Worm (Caenorhabditis elegans) whole organism, L1 larva: Measurements from ENCODE around the gene ZK1320.3.
A peak's percentile ranks its signal among the peaks of the same experiment; 100 is the strongest.

Source experiments
- C16A3.4 ChIP-seq: fragments of 150-350 bp; optimal IDR thresholded peaks from 2 replicates; lab custom pipeline; 2014; ENCODE audit warnings: missing biosample characterization, missing genetic modification characterization
- aha-1 ChIP-seq: fragments of 150-350 bp; optimal IDR thresholded peaks from 2 replicates; lab custom pipeline; 2014; ENCODE audit warnings: missing biosample characterization, missing genetic modification characterization
- alr-1 ChIP-seq: fragments of 200-800 bp; sonication (Bioruptor generic); optimal IDR thresholded peaks from 2 replicates; lab custom pipeline; 2018; ENCODE audit warnings: borderline replicate concordance, mild to moderate bottlenecking, missing genetic modification characterization, missing compliant biosample characterization
- aly-2 ChIP-seq: fragments of 150-350 bp; optimal IDR thresholded peaks from 2 replicates; lab custom pipeline; 2014; ENCODE audit warnings: missing biosample characterization, missing genetic modification characterization
- ama-1 ChIP-seq: fragments of 150-350 bp; optimal IDR thresholded peaks from 2 replicates; lab custom pipeline; 2014
- blmp-1 ChIP-seq: fragments of 150-350 bp; optimal IDR thresholded peaks from 2 replicates; lab custom pipeline; 2014; ENCODE audit warnings: missing biosample characterization, missing genetic modification characterization
- ceh-63 ChIP-seq: fragments of 200-800 bp; sonication (Bioruptor generic); optimal IDR thresholded peaks from 2 replicates; lab custom pipeline; 2018; ENCODE audit warnings: mild to moderate bottlenecking, missing genetic modification characterization, missing compliant biosample characterization
- ceh-8 ChIP-seq: fragments of 200-800 bp; sonication (Bioruptor generic); optimal IDR thresholded peaks from 2 replicates; lab custom pipeline; 2018; ENCODE audit warnings: mild to moderate bottlenecking, missing genetic modification characterization, moderate library complexity, missing compliant biosample characterization
- ceh-82 ChIP-seq, 3 experiments: fragments of 150-350 bp in 1 of 3; sonication (generic microtip) in 2 of 3; optimal IDR thresholded peaks; 2 replicates each; lab custom pipeline; 2014 to 2017; ENCODE audit warnings: missing biosample characterization in 3 of 3, missing genetic modification characterization in 3 of 3
- ces-1 ChIP-seq: fragments of 150-350 bp; optimal IDR thresholded peaks from 2 replicates; lab custom pipeline; 2014; ENCODE audit warnings: missing biosample characterization, missing genetic modification reagents, missing genetic modification characterization
- dpl-1 ChIP-seq, 3 experiments: fragments of 150-350 bp in 2 of 3; sonication (generic microtip) in 1 of 3; optimal IDR thresholded peaks; 2 replicates each; lab custom pipeline; 2014 to 2017; ENCODE audit warnings: missing biosample characterization in 3 of 3, missing genetic modification characterization in 3 of 3, missing genetic modification reagents in 3 of 3
- dsc-1 ChIP-seq: sonication (generic microtip); optimal IDR thresholded peaks from 2 replicates; lab custom pipeline; 2016; ENCODE audit warnings: mild to moderate bottlenecking, missing genetic modification characterization, missing compliant biosample characterization
- efl-1 ChIP-seq, 4 experiments: fragments of 150-350 bp; optimal IDR thresholded peaks in 3 of 4; peaks in 1 of 4; 1 replicate in 1 of 4; 2 replicates in 3 of 4; lab custom pipeline; 2014; ENCODE audit warnings: missing biosample characterization in 2 of 4, missing genetic modification characterization in 2 of 4, missing genetic modification reagents in 2 of 4
- egl-27 ChIP-seq, 2 experiments: fragments of 150-350 bp in 1 of 2; sonication (generic microtip); optimal IDR thresholded peaks; 3 replicates each; lab custom pipeline; 2017 to 2018; ENCODE audit warnings: missing biosample characterization in 2 of 2, missing genetic modification characterization in 2 of 2, missing genetic modification reagents in 2 of 2
- elt-3 ChIP-seq, 6 experiments: fragments of 150-350 bp in 1 of 6; sonication (generic microtip); optimal IDR thresholded peaks; 2 replicates each; lab custom pipeline; 2017 to 2018; ENCODE audit warnings: missing biosample characterization in 6 of 6, missing genetic modification characterization in 6 of 6, inconsistent platforms in 1 of 6
- fkh-8 ChIP-seq: sonication (generic microtip); optimal IDR thresholded peaks from 2 replicates; lab custom pipeline; 2016; ENCODE audit warnings: mild to moderate bottlenecking, missing genetic modification characterization, missing compliant biosample characterization
- fos-1 ChIP-seq: fragments of 150-350 bp; optimal IDR thresholded peaks from 2 replicates; lab custom pipeline; 2014; ENCODE audit warnings: missing biosample characterization, missing genetic modification characterization
- grh-1 ChIP-seq: fragments of 200-800 bp; sonication (Bioruptor generic); IDR thresholded peaks from 2 replicates; pipeline ENCODE4 v1.3.6; 2022; ENCODE audit warnings: missing genetic modification reagents, missing genetic modification characterization, missing compliant biosample characterization
- hlh-17 ChIP-seq: fragments of 200-800 bp; sonication (Bioruptor generic); optimal IDR thresholded peaks from 2 replicates; lab custom pipeline; 2018; ENCODE audit warnings: missing genetic modification characterization, mild to moderate bottlenecking, missing compliant biosample characterization, moderate library complexity, borderline replicate concordance
- isw-1 ChIP-seq: fragments of 200-800 bp; sonication (Bioruptor generic); IDR thresholded peaks from 2 replicates; pipeline ENCODE4 v1.3.6; 2022; ENCODE audit warnings: missing genetic modification characterization, missing compliant biosample characterization
- jun-1 ChIP-seq: fragments of 150-350 bp; optimal IDR thresholded peaks from 2 replicates; lab custom pipeline; 2014; ENCODE audit warnings: missing biosample characterization, missing genetic modification reagents, missing genetic modification characterization
- lin-13 ChIP-seq: fragments of 150-350 bp; optimal IDR thresholded peaks from 2 replicates; lab custom pipeline; 2014; ENCODE audit warnings: missing biosample characterization, missing genetic modification reagents, missing genetic modification characterization
- lin-15B ChIP-seq: fragments of 150-350 bp; sonication (generic microtip); optimal IDR thresholded peaks from 3 replicates; lab custom pipeline; 2014; ENCODE audit warnings: missing biosample characterization, missing genetic modification characterization
- lin-35 ChIP-seq, 2 experiments: fragments of 150-350 bp; optimal IDR thresholded peaks; 2 replicates each; lab custom pipeline; 2014; ENCODE audit warnings: missing biosample characterization in 2 of 2, missing genetic modification characterization in 2 of 2, missing genetic modification reagents in 2 of 2
- lin-39 ChIP-seq: fragments of 150-350 bp; optimal IDR thresholded peaks from 2 replicates; lab custom pipeline; 2014; ENCODE audit warnings: missing biosample characterization, missing genetic modification reagents, missing genetic modification characterization
- lsy-2 ChIP-seq, 2 experiments: fragments of 150-350 bp; optimal IDR thresholded peaks; 2 replicates each; lab custom pipeline; 2014; ENCODE audit warnings: missing biosample characterization in 2 of 2, missing genetic modification characterization in 2 of 2
- mab-9 ChIP-seq: fragments of 200-800 bp; sonication (Bioruptor generic); IDR thresholded peaks from 2 replicates; pipeline ENCODE4 v1.3.6; 2022; ENCODE audit warnings: missing genetic modification reagents, missing genetic modification characterization, missing compliant biosample characterization
- mep-1 ChIP-seq: fragments of 150-350 bp; optimal IDR thresholded peaks from 2 replicates; lab custom pipeline; 2014; ENCODE audit warnings: missing biosample characterization, missing genetic modification characterization
- nhr-237 ChIP-seq: fragments of 150-350 bp; optimal IDR thresholded peaks from 2 replicates; lab custom pipeline; 2014; ENCODE audit warnings: missing biosample characterization, missing genetic modification characterization
- nhr-28 ChIP-seq: fragments of 150-350 bp; optimal IDR thresholded peaks from 2 replicates; lab custom pipeline; 2014; ENCODE audit warnings: missing biosample characterization, missing genetic modification characterization
- nhr-47 ChIP-seq: sonication (generic microtip); optimal IDR thresholded peaks from 2 replicates; lab custom pipeline; 2016; ENCODE audit warnings: mild to moderate bottlenecking, missing genetic modification characterization, moderate library complexity, missing compliant biosample characterization
- nhr-71 ChIP-seq: sonication (generic microtip); optimal IDR thresholded peaks from 2 replicates; lab custom pipeline; 2016; ENCODE audit warnings: mild to moderate bottlenecking, missing genetic modification characterization, moderate library complexity, missing compliant biosample characterization
- nhr-84 ChIP-seq: sonication (generic microtip); optimal IDR thresholded peaks from 2 replicates; lab custom pipeline; 2017; ENCODE audit warnings: missing biosample characterization, missing genetic modification characterization
- nhr-85 ChIP-seq: sonication (generic microtip); peaks from one replicate; lab custom pipeline; 2016; ENCODE audit warnings: missing genetic modification characterization, inconsistent platforms, missing compliant biosample characterization
- pag-3 ChIP-seq: sonication (generic microtip); optimal IDR thresholded peaks from 2 replicates; lab custom pipeline; 2017; ENCODE audit warnings: missing genetic modification characterization, mild to moderate bottlenecking, missing compliant biosample characterization, antibody characterized with exemption, borderline replicate concordance; ENCODE audit not compliant: insufficient read depth
- rnt-1 ChIP-seq: sonication (generic microtip); optimal IDR thresholded peaks from 2 replicates; lab custom pipeline; 2016; ENCODE audit warnings: mild to moderate bottlenecking, missing genetic modification characterization, moderate library complexity, missing compliant biosample characterization
- skn-1 ChIP-seq: fragments of 150-350 bp; optimal IDR thresholded peaks from 2 replicates; lab custom pipeline; 2014; ENCODE audit warnings: missing biosample characterization, missing genetic modification characterization
- sox-4 ChIP-seq: sonication (generic microtip); optimal IDR thresholded peaks from 2 replicates; lab custom pipeline; 2016; ENCODE audit warnings: missing genetic modification characterization, missing compliant biosample characterization
- sup-37 ChIP-seq: fragments of 200-800 bp; sonication (Bioruptor generic); optimal IDR thresholded peaks from 2 replicates; lab custom pipeline; 2018; ENCODE audit warnings: mild to moderate bottlenecking, missing genetic modification characterization, missing compliant biosample characterization
- tbx-2 ChIP-seq: sonication (generic microtip); optimal IDR thresholded peaks from 2 replicates; lab custom pipeline; 2016; ENCODE audit warnings: missing genetic modification characterization, missing compliant biosample characterization
- unc-130 ChIP-seq: fragments of 150-350 bp; optimal IDR thresholded peaks from 2 replicates; lab custom pipeline; 2017; ENCODE audit warnings: missing biosample characterization, missing genetic modification characterization, inconsistent platforms
- vab-15 ChIP-seq: sonication (generic microtip); optimal IDR thresholded peaks from 2 replicates; lab custom pipeline; 2017; ENCODE audit warnings: missing genotype, mild to moderate bottlenecking, missing genetic modification characterization, missing compliant biosample characterization
- xbp-1 ChIP-seq: sonication (generic microtip); optimal IDR thresholded peaks from 2 replicates; lab custom pipeline; 2016; ENCODE audit warnings: missing genetic modification characterization, missing compliant biosample characterization
- ztf-11 ChIP-seq, 2 experiments: sonication (generic microtip); optimal IDR thresholded peaks; 2 replicates each; lab custom pipeline; 2016 to 2017; ENCODE audit warnings: missing genetic modification characterization in 2 of 2, missing biosample characterization in 1 of 2, missing compliant biosample characterization in 1 of 2
- ztf-4 ChIP-seq: fragments of 150-350 bp; optimal IDR thresholded peaks from 2 replicates; lab custom pipeline; 2014; ENCODE audit warnings: missing biosample characterization, missing genetic modification characterization

Gene ZK1320.3

ce11 chrII:9620616-9621015 lies 39.6 kb downstream of the ZK1320.3 start (continued):
- TF ChIP-seq tbx-2 (tag; lab: Kevin White, UChicago): peak; percentile 10
- TF ChIP-seq ztf-4 (tag; lab: Kevin White, UChicago): no peak
- no peak for TF ChIP-seq ceh-82 (tag; optimal IDR thresholded peaks at IDR 0.05; lab: Kevin White, UChicago)
- TF ChIP-seq ztf-11 (tag; optimal IDR thresholded peaks at IDR 0.05; lab: Kevin White, UChicago): no peak
- TF ChIP-seq nhr-85 (tag; lab: Kevin White, UChicago): peak; percentile 91
- TF ChIP-seq mep-1 (tag; lab: Kevin White, UChicago): peak; percentile 39
- TF ChIP-seq unc-130 (tag; lab: Kevin White, UChicago): peak; percentile 51

- no peak for TF ChIP-seq alr-1 (tag; lab: Kevin White, UChicago)
- peak; percentile 29 for TF ChIP-seq rnt-1 (tag; lab: Kevin White, UChicago)
- TF ChIP-seq blmp-1 (tag; lab: Kevin White, UChicago): peak; percentile 88
- peak; percentile 11 for TF ChIP-seq skn-1 (tag; lab: Kevin White, UChicago)
Measured at ce11 chrII:9619995-9620535, 40.2 kb downstream of the ZK1320.3 start.

DNA sequence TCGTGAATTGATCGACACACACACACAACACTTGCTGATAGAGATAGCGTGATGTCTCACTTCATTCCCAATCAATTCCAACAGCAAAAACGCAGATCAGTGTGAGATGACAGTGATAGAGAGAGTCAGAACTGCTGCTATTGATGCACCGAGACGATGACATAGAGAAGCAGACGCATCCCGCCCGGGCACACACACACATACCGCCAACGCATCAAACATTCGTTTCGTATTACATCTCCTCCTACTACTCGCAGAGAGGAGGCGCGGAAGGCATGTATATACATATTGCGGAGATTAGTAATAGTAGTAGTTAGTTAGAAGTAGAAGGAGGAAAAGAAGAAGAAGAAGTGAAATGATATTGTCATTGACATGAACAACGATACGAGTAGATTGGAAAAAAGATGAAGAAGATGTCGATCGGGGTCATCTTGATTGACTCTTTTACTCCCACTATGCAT lies 40.8 kb downstream of the ZK1320.3 start:
- TF ChIP-seq lin-35 (GFP tag; optimal IDR thresholded peaks at IDR 0.05; lab: Kevin White, UChicago): peak; percentile 4 to 64
- no peak for TF ChIP-seq nhr-28 (tag; lab: Kevin White, UChicago)
- peak; percentile 0 for TF ChIP-seq tbx-2 (tag; lab: Kevin White, UChicago)
- TF ChIP-seq nhr-84 (tag; lab: Kevin White, UChicago): no peak
- no peak for TF ChIP-seq hlh-17 (GFP tag; lab: Kevin White, UChicago)
- no peak for TF ChIP-seq aha-1 (tag; lab: Kevin White, UChicago)
- TF ChIP-seq nhr-47 (tag; lab: Kevin White, UChicago): peak; percentile 17
- TF ChIP-seq rnt-1 (tag; lab: Kevin White, UChicago): peak; percentile 71
- peak; percentile 33 to 43 for TF ChIP-seq efl-1 (optimal IDR thresholded peaks at IDR 0.05; lab: Kevin White, UChicago)
- no peak for TF ChIP-seq efl-1 (GFP tag; optimal IDR thresholded peaks at IDR 0.05 in 1 of 2; lab: Kevin White, UChicago)
- TF ChIP-seq fos-1: no peak
- TF ChIP-seq grh-1 (GFP tag; lab: Robert Waterston, UW): no peak
- TF ChIP-seq sup-37: no peak
- TF ChIP-seq dsc-1: peak; percentile 40
- TF ChIP-seq xbp-1: peak; percentile 25
- peak; percentile 61 for TF ChIP-seq C16A3.4 (tag; lab: Kevin White, UChicago)
- no peak for TF ChIP-seq ceh-63
- TF ChIP-seq nhr-237 (tag; lab: Kevin White, UChicago): no peak
- peak; percentile 80 for TF ChIP-seq nhr-71 (tag; lab: Kevin White, UChicago)
- no peak for TF ChIP-seq ces-1 (GFP tag; lab: Kevin White, UChicago)
- TF ChIP-seq alr-1 (tag; lab: Kevin White, UChicago): no peak
- TF ChIP-seq pag-3 (tag; lab: Kevin White, UChicago): no peak
- peak in 2 of 3 experiments; percentile 18 to 35 for TF ChIP-seq ceh-82 (tag; optimal IDR thresholded peaks at IDR 0.05; lab: Kevin White, UChicago)
- no peak for TF ChIP-seq ceh-8 (GFP tag; lab: Kevin White, UChicago)
- peak; percentile 2 to 38 for TF ChIP-seq egl-27 (tag; optimal IDR thresholded peaks at IDR 0.05; lab: Kevin White, UChicago)
- peak; percentile 26 to 55 for TF ChIP-seq lsy-2 (tag; optimal IDR thresholded peaks at IDR 0.05; lab: Kevin White, UChicago)
- no peak for TF ChIP-seq lin-13 (GFP tag; lab: Kevin White, UChicago)
- no peak for TF ChIP-seq sox-4 (tag; lab: Kevin White, UChicago)
- TF ChIP-seq elt-3 (tag; optimal IDR thresholded peaks at IDR 0.05; lab: Kevin White, UChicago): peak in 5 of 6 experiments; percentile 23 to 79 (median 64)
- no peak for TF ChIP-seq mab-9 (GFP tag; lab: Robert Waterston, UW)
- no peak for TF ChIP-seq fkh-8 (tag; lab: Kevin White, UChicago)
- peak in 1 of 3 experiments; percentile 17 for TF ChIP-seq dpl-1 (GFP tag; optimal IDR thresholded peaks at IDR 0.05; lab: Kevin White, UChicago)
- no peak for TF ChIP-seq isw-1 (GFP tag; lab: Robert Waterston, UW)
- TF ChIP-seq skn-1 (tag; lab: Kevin White, UChicago): peak; percentile 32
- TF ChIP-seq blmp-1 (tag; lab: Kevin White, UChicago): peak; percentile 79
- no peak for TF ChIP-seq lin-15B
- TF ChIP-seq unc-130 (tag; lab: Kevin White, UChicago): peak; percentile 59
- TF ChIP-seq mep-1 (tag; lab: Kevin White, UChicago): peak; percentile 59
- no peak for TF ChIP-seq lin-39 (tag; lab: Kevin White, UChicago)
- TF ChIP-seq jun-1 (tag; lab: Kevin White, UChicago): peak; percentile 59
- peak; percentile 30 for TF ChIP-seq aly-2 (tag; lab: Kevin White, UChicago)
- TF ChIP-seq ama-1: peak; percentile 81
- TF ChIP-seq vab-15 (tag; lab: Kevin White, UChicago): no peak
